Worm (Caenorhabditis elegans) whole organism, L4 larva: ENCODE data around the gene str-116.

Source experiments
- ces-1 ChIP-seq: fragments of 150-350 bp; sonication (generic microtip); optimal IDR thresholded peaks from 4 replicates; lab custom pipeline; 2014; ENCODE audit warnings: missing biosample characterization, missing genetic modification reagents, missing genetic modification characterization
- daf-16 ChIP-seq, 3 experiments: sonication (generic microtip); optimal IDR thresholded peaks; 2 replicates each; lab custom pipeline; 2016 to 2017; ENCODE audit warnings: missing genetic modification characterization in 3 of 3, missing genetic modification reagents in 3 of 3, mild to moderate bottlenecking in 2 of 3, missing compliant biosample characterization in 2 of 3, missing biosample characterization in 1 of 3, moderate library complexity in 1 of 3
- jun-1 ChIP-seq: fragments of 150-350 bp; optimal IDR thresholded peaks from 2 replicates; lab custom pipeline; 2014; ENCODE audit warnings: missing biosample characterization, missing genetic modification reagents, missing genetic modification characterization
- lin-29 ChIP-seq: fragments of 200-800 bp; sonication (Bioruptor generic); IDR thresholded peaks from 2 replicates; pipeline ENCODE4 v1.3.6; 2022; ENCODE audit warnings: missing genetic modification reagents, missing genetic modification characterization, missing compliant biosample characterization

DNA sequence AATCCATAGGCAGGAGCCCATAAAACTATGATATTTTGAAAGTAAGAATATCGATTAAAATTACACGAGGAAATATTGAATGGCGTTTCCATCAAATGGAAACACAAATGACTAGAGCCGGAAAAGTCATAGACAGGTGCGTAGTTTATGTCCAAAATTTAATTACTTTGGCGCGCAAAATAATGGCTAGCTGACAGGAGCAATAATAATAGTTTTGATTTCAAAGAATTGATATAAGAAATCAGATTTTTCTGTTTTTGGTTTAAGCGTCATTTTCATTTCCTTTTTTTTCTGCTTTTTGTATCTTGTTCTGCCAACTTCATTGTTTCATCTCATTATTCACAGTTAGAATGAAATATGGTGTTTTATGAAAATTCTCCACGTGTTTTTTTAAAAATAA, 3.8 kb upstream of the str-116 start, which contains the start of gene F07B10.4:
- TF ChIP-seq daf-16 (GFP tag; optimal IDR thresholded peaks at IDR 0.05; lab: Kevin White, UChicago), result no peak
- no peak for TF ChIP-seq daf-16 (tag; optimal IDR thresholded peaks at IDR 0.05; lab: Kevin White, UChicago)
- TF ChIP-seq jun-1 (tag; lab: Kevin White, UChicago), result no peak
- TF ChIP-seq ces-1 (GFP tag; lab: Kevin White, UChicago), result no peak
- no peak for TF ChIP-seq lin-29 (GFP tag; lab: Robert Waterston, UW)
